Worm (Caenorhabditis elegans) whole organism, young adult: ENCODE measurements around the gene xbx-3.

ENCODE experiments used
- F37B4.10 ChIP-seq: fragments of 200-800 bp; sonication (Bioruptor generic); IDR thresholded peaks from 2 replicates; pipeline ENCODE4 v1.3.6; 2022; ENCODE audit warnings: missing genetic modification characterization, missing compliant biosample characterization
- dpl-1 ChIP-seq: fragments of 150-350 bp; optimal IDR thresholded peaks from 2 replicates; lab custom pipeline; 2014; ENCODE audit warnings: missing biosample characterization, missing genetic modification reagents, missing genetic modification characterization
- gei-17 ChIP-seq: fragments of 200-800 bp; sonication (Bioruptor generic); optimal IDR thresholded peaks from 2 replicates; lab custom pipeline; 2018; ENCODE audit warnings: mild to moderate bottlenecking, missing genetic modification characterization, missing compliant biosample characterization
- him-1 ChIP-seq: sonication (generic microtip); optimal IDR thresholded peaks from 2 replicates; lab custom pipeline; 2016; ENCODE audit warnings: missing genotype, missing genetic modification reagents, missing genetic modification characterization, missing compliant biosample characterization
- lin-54 ChIP-seq: fragments of 200-800 bp; sonication (Bioruptor generic); optimal IDR thresholded peaks from 2 replicates; lab custom pipeline; 2018; ENCODE audit warnings: mild to moderate bottlenecking, missing genetic modification characterization, missing compliant biosample characterization
- tbx-9 ChIP-seq: sonication (generic microtip); optimal IDR thresholded peaks from 2 replicates; lab custom pipeline; 2016; ENCODE audit warnings: borderline replicate concordance, missing genetic modification characterization, inconsistent platforms, missing compliant biosample characterization
- ztf-25 ChIP-seq: fragments of 200-800 bp; sonication (Bioruptor generic); IDR thresholded peaks from 2 replicates; pipeline ENCODE4 v1.3.6; 2022; ENCODE audit warnings: missing genetic modification reagents, missing genetic modification characterization, missing compliant biosample characterization

xbx-3 gene

DNA sequence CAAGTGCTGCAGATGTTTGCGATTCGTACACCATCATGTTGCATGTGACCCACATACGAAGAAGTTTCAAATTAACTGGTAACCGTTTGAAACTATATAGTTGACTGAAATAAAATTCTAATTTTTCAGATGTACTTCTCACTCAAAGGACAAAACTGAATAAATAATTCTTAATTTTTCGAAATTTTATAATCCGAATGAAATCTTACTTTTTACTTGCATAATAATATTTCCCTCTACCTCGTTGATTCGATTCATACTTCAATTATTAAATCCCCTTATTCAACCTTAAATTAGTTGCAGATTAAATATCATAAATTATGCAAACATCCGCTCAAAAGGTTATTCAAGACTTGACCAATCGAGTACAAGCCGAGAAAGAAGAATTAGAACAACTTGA is 50.2 kb downstream of the xbx-3 start, which contains the start of gene T16H12.2:
Gene T16H12.2 (plus strand): TSS at position 301 of the 400 bp plus-strand sequence.
- TF ChIP-seq him-1 (tag; lab: Kevin White, UChicago) (no peak), F37B4.10 (GFP tag; lab: Robert Waterston, UW) (no peak), ztf-25 (GFP tag; lab: Robert Waterston, UW) (no peak), gei-17 (no peak), lin-54 (GFP tag; lab: Kevin White, UChicago) (no peak), dpl-1 (GFP tag; lab: Kevin White, UChicago) (no peak), tbx-9 (no peak)
